Worm (Caenorhabditis elegans) whole organism, L4 larva: ENCODE data around the gene nars-2.

Experiments
- F26F4.8 ChIP-seq: fragments of 200-800 bp; sonication (Bioruptor generic); conservative IDR thresholded peaks from 2 replicates; pipeline ENCODE4 v1.3.6; 2022; ENCODE audit warnings: missing genetic modification characterization, missing compliant biosample characterization
- F37D6.2 ChIP-seq: sonication (generic microtip); optimal IDR thresholded peaks from 2 replicates; lab custom pipeline; 2016; ENCODE audit warnings: mild to moderate bottlenecking, missing genetic modification characterization, missing compliant biosample characterization
- T26A8.4 ChIP-seq: fragments of 200-800 bp; sonication (Bioruptor generic); IDR thresholded peaks from 2 replicates; pipeline ENCODE4 v1.3.6; 2022; ENCODE audit warnings: missing genetic modification characterization, missing compliant biosample characterization
- aha-1 ChIP-seq: fragments of 150-350 bp; peaks from one replicate; lab custom pipeline; 2014; ENCODE audit warnings: missing biosample characterization, missing genetic modification characterization
- ceh-20 ChIP-seq: fragments of 200-800 bp; sonication (Bioruptor generic); IDR thresholded peaks from 2 replicates; pipeline ENCODE4 v1.3.6; 2022; ENCODE audit warnings: missing genetic modification reagents, missing genetic modification characterization, missing compliant biosample characterization
- ceh-28 ChIP-seq: fragments of 150-350 bp; optimal IDR thresholded peaks from 2 replicates; lab custom pipeline; 2014; ENCODE audit warnings: missing biosample characterization, missing genetic modification reagents, missing genetic modification characterization
- ctbp-1 ChIP-seq: fragments of 200-800 bp; sonication (Bioruptor generic); IDR thresholded peaks from 2 replicates; pipeline ENCODE4 v1.3.6; 2022; ENCODE audit warnings: missing genetic modification reagents, missing genetic modification characterization, missing compliant biosample characterization
- daf-16 ChIP-seq, 3 experiments: sonication (generic microtip); optimal IDR thresholded peaks; 2 replicates each; lab custom pipeline; 2016 to 2017; ENCODE audit warnings: missing genetic modification characterization in 3 of 3, missing genetic modification reagents in 3 of 3, mild to moderate bottlenecking in 2 of 3, missing compliant biosample characterization in 2 of 3, missing biosample characterization in 1 of 3, moderate library complexity in 1 of 3
- dmd-6 ChIP-seq: fragments of 200-800 bp; sonication (Bioruptor generic); IDR thresholded peaks from 2 replicates; pipeline ENCODE4 v1.3.6; 2022; ENCODE audit warnings: missing genetic modification reagents, missing genetic modification characterization, missing compliant biosample characterization
- dmd-8 ChIP-seq: fragments of 200-800 bp; sonication (Bioruptor generic); IDR thresholded peaks from 2 replicates; pipeline ENCODE4 v1.3.6; 2022; ENCODE audit warnings: missing genetic modification characterization, missing compliant biosample characterization
- dmd-9 ChIP-seq: fragments of 200-800 bp; sonication (Bioruptor generic); IDR thresholded peaks from 2 replicates; pipeline ENCODE4 v1.3.6; 2022; ENCODE audit warnings: missing genetic modification reagents, missing genetic modification characterization, missing compliant biosample characterization
- duxl-1 ChIP-seq: sonication (generic microtip); optimal IDR thresholded peaks from 2 replicates; lab custom pipeline; 2016; ENCODE audit warnings: mild to moderate bottlenecking, missing genetic modification characterization, moderate library complexity, missing compliant biosample characterization; ENCODE audit not compliant: poor library complexity
- dve-1 ChIP-seq: sonication (generic microtip); optimal IDR thresholded peaks from 2 replicates; lab custom pipeline; 2017; ENCODE audit warnings: antibody characterized with exemption, mild to moderate bottlenecking, missing genetic modification characterization, missing compliant biosample characterization; ENCODE audit not compliant: insufficient read depth
- egl-43 ChIP-seq: fragments of 200-800 bp; sonication (Bioruptor generic); IDR thresholded peaks from 2 replicates; pipeline ENCODE4 v1.3.6; 2022; ENCODE audit warnings: missing genetic modification reagents, missing genetic modification characterization, missing compliant biosample characterization
- hif-1 ChIP-seq, 2 experiments: sonication (generic microtip); optimal IDR thresholded peaks; 2 replicates each; lab custom pipeline; 2016 to 2017; ENCODE audit warnings: missing compliant biosample characterization in 2 of 2, missing genetic modification characterization in 2 of 2, missing genetic modification reagents in 2 of 2, missing genotype in 2 of 2, mild to moderate bottlenecking in 1 of 2
- hlh-11 ChIP-seq: fragments of 200-800 bp; sonication (Bioruptor generic); optimal IDR thresholded peaks from 2 replicates; lab custom pipeline; 2018; ENCODE audit warnings: mild to moderate bottlenecking, missing genetic modification characterization, missing compliant biosample characterization
- hlh-30 ChIP-seq: sonication (generic microtip); optimal IDR thresholded peaks from 2 replicates; lab custom pipeline; 2017; ENCODE audit warnings: antibody characterized with exemption, mild to moderate bottlenecking, missing genetic modification characterization, missing compliant biosample characterization; ENCODE audit not compliant: insufficient read depth
- jun-1 ChIP-seq: fragments of 150-350 bp; optimal IDR thresholded peaks from 2 replicates; lab custom pipeline; 2014; ENCODE audit warnings: missing biosample characterization, missing genetic modification reagents, missing genetic modification characterization
- lin-13 ChIP-seq: fragments of 150-350 bp; optimal IDR thresholded peaks from 2 replicates; lab custom pipeline; 2014; ENCODE audit warnings: missing biosample characterization, missing genetic modification reagents, missing genetic modification characterization
- lin-15B ChIP-seq: fragments of 150-350 bp; sonication (generic microtip); optimal IDR thresholded peaks from 3 replicates; lab custom pipeline; 2014; ENCODE audit warnings: missing biosample characterization, missing genetic modification characterization
- lin-38 ChIP-seq: fragments of 200-800 bp; sonication (Bioruptor generic); IDR thresholded peaks from 2 replicates; pipeline ENCODE4 v1.3.6; 2022; ENCODE audit warnings: missing genetic modification reagents, missing genetic modification characterization, missing compliant biosample characterization
- lir-3 ChIP-seq: sonication (generic microtip); optimal IDR thresholded peaks from 2 replicates; lab custom pipeline; 2016; ENCODE audit warnings: mild to moderate bottlenecking, missing genetic modification characterization, missing compliant biosample characterization
- madf-9 ChIP-seq: fragments of 200-800 bp; sonication (Bioruptor generic); conservative IDR thresholded peaks from 2 replicates; pipeline ENCODE4 v1.3.6; 2022; ENCODE audit warnings: missing genetic modification reagents, missing genetic modification characterization, missing compliant biosample characterization
- mdl-1 ChIP-seq, 2 experiments: fragments of 150-350 bp in 1 of 2; sonication (generic microtip) in 1 of 2; optimal IDR thresholded peaks; 2 replicates each; lab custom pipeline; 2014 to 2017; ENCODE audit warnings: missing biosample characterization in 2 of 2, missing genetic modification characterization in 2 of 2
- mep-1 ChIP-seq: fragments of 150-350 bp; sonication (generic microtip); optimal IDR thresholded peaks from 3 replicates; lab custom pipeline; 2014; ENCODE audit warnings: missing biosample characterization, missing genetic modification characterization
- mes-2 ChIP-seq: sonication (generic microtip); optimal IDR thresholded peaks from 2 replicates; lab custom pipeline; 2016; ENCODE audit warnings: missing genotype, mild to moderate bottlenecking, missing genetic modification characterization, missing compliant biosample characterization; ENCODE audit not compliant: poor library complexity, severe bottlenecking
- mxl-2 ChIP-seq: fragments of 200-800 bp; sonication (Bioruptor generic); conservative IDR thresholded peaks from 2 replicates; pipeline ENCODE4 v1.3.6; 2022; ENCODE audit warnings: missing genetic modification reagents, missing genetic modification characterization, missing compliant biosample characterization
- nhr-11 ChIP-seq: fragments of 150-350 bp; optimal IDR thresholded peaks from 2 replicates; lab custom pipeline; 2014; ENCODE audit warnings: missing biosample characterization, missing genetic modification characterization
- nhr-25 ChIP-seq: sonication (generic microtip); optimal IDR thresholded peaks from 2 replicates; lab custom pipeline; 2017; ENCODE audit warnings: missing genetic modification characterization, mild to moderate bottlenecking, missing compliant biosample characterization, antibody characterized with exemption, moderate library complexity, borderline replicate concordance; ENCODE audit not compliant: insufficient read depth
- nhr-28 ChIP-seq: fragments of 150-350 bp; optimal IDR thresholded peaks from 2 replicates; lab custom pipeline; 2014; ENCODE audit warnings: missing biosample characterization, missing genetic modification characterization
- nhr-42 ChIP-seq: fragments of 200-800 bp; sonication (Bioruptor generic); IDR thresholded peaks from 2 replicates; pipeline ENCODE4 v1.3.6; 2022; ENCODE audit warnings: missing genetic modification characterization, missing compliant biosample characterization
- nhr-76 ChIP-seq: fragments of 150-350 bp; optimal IDR thresholded peaks from 2 replicates; lab custom pipeline; 2014; ENCODE audit warnings: missing biosample characterization, missing genetic modification characterization
- pha-4 ChIP-seq, 2 experiments: fragments of 150-350 bp in 1 of 2; fragments of 200-800 bp in 1 of 2; sonication (Bioruptor generic) in 1 of 2; IDR thresholded peaks in 1 of 2; optimal IDR thresholded peaks in 1 of 2; 2 replicates each; pipeline versions ENCODE4 v1.3.6 to Lab custom; 2014 to 2022; ENCODE audit warnings: missing genetic modification characterization in 2 of 2, missing genetic modification reagents in 2 of 2, missing biosample characterization in 1 of 2, missing compliant biosample characterization in 1 of 2
- php-3 ChIP-seq: fragments of 200-800 bp; sonication (Bioruptor generic); IDR thresholded peaks from 2 replicates; pipeline ENCODE4 v1.3.6; 2022; ENCODE audit warnings: missing genetic modification reagents, missing genetic modification characterization, missing compliant biosample characterization
- pqm-1 ChIP-seq: sonication (generic microtip); optimal IDR thresholded peaks from 2 replicates; lab custom pipeline; 2017; ENCODE audit warnings: missing biosample characterization, missing genetic modification characterization
- saeg-2 ChIP-seq: fragments of 200-800 bp; sonication (Bioruptor generic); IDR thresholded peaks from 2 replicates; pipeline ENCODE4 v1.3.6; 2022; ENCODE audit warnings: missing genetic modification reagents, missing genetic modification characterization, missing compliant biosample characterization
- set-16 ChIP-seq: fragments of 200-800 bp; sonication (Bioruptor generic); IDR thresholded peaks from 2 replicates; pipeline ENCODE4 v1.3.6; 2022; ENCODE audit warnings: missing genetic modification reagents, missing genetic modification characterization, missing compliant biosample characterization
- snpc-4 ChIP-seq: fragments of 150-350 bp; optimal IDR thresholded peaks from 2 replicates; lab custom pipeline; 2014; ENCODE audit warnings: missing biosample characterization, missing genetic modification characterization
- spr-1 ChIP-seq: sonication (generic microtip); optimal IDR thresholded peaks from 2 replicates; lab custom pipeline; 2016; ENCODE audit warnings: mild to moderate bottlenecking, missing genetic modification characterization, missing compliant biosample characterization
- tra-1 ChIP-seq: fragments of 200-800 bp; sonication (Bioruptor generic); IDR thresholded peaks from 2 replicates; pipeline ENCODE4 v1.3.6; 2022; ENCODE audit warnings: missing genetic modification reagents, missing genetic modification characterization, missing compliant biosample characterization
- unc-130 ChIP-seq: sonication (generic microtip); optimal IDR thresholded peaks from 2 replicates; lab custom pipeline; 2016; ENCODE audit warnings: missing genetic modification reagents, missing genetic modification characterization, missing compliant biosample characterization
- zfp-2 ChIP-seq: sonication (generic microtip); optimal IDR thresholded peaks from 2 replicates; lab custom pipeline; 2016; ENCODE audit warnings: mild to moderate bottlenecking, missing genetic modification characterization, missing compliant biosample characterization
- zip-11 ChIP-seq: fragments of 200-800 bp; sonication (Bioruptor generic); IDR thresholded peaks from 2 replicates; pipeline ENCODE4 v1.3.6; 2022; ENCODE audit warnings: missing genetic modification characterization, missing compliant biosample characterization
- ztf-11 ChIP-seq: fragments of 150-350 bp; optimal IDR thresholded peaks from 2 replicates; lab custom pipeline; 2014; ENCODE audit warnings: missing biosample characterization, missing genetic modification characterization

nars-2 gene

ce11 chrIII:11466420-11467188 is 33.9 kb downstream of the nars-2 start (continued):
- TF ChIP-seq mep-1 (peak; percentile 9), zip-11 (GFP tag; lab: Robert Waterston, UW) (no peak), hlh-11 (tag; lab: Kevin White, UChicago) (peak; percentile 33)

- TF ChIP-seq ztf-11 (tag; lab: Kevin White, UChicago) = no peak
- no peak for TF ChIP-seq daf-16 (GFP tag; optimal IDR thresholded peaks at IDR 0.05; lab: Kevin White, UChicago)
- peak; percentile 44 for TF ChIP-seq daf-16 (tag; optimal IDR thresholded peaks at IDR 0.05; lab: Kevin White, UChicago)
- peak; percentile 50 for TF ChIP-seq nhr-28 (tag; lab: Kevin White, UChicago)
- TF ChIP-seq tra-1 (GFP tag; lab: Robert Waterston, UW) = 0 out of 2 replicates have a peak, but pooled peaks have one; percentile 10
- 0 out of 2 replicates have a peak, but pooled peaks have one; percentile 29 for TF ChIP-seq php-3 (GFP tag; lab: Robert Waterston, UW)
- TF ChIP-seq dmd-6 (GFP tag; lab: Robert Waterston, UW) = peak; percentile 57
- TF ChIP-seq mep-1 = peak; percentile 7
- TF ChIP-seq hlh-11 (tag; lab: Kevin White, UChicago) = peak; percentile 57
- TF ChIP-seq F37D6.2 = no peak
- TF ChIP-seq lin-13 (GFP tag; lab: Kevin White, UChicago) = peak; percentile 18
- no peak for TF ChIP-seq nhr-25
- no peak for TF ChIP-seq nhr-11
- peak; percentile 80 for TF ChIP-seq aha-1
- TF ChIP-seq lir-3 (tag; lab: Kevin White, UChicago) = no peak
- TF ChIP-seq dmd-9 (GFP tag; lab: Robert Waterston, UW) = no peak
- no peak for TF ChIP-seq mxl-2 (GFP tag; lab: Robert Waterston, UW)
- peak; percentile 51 for TF ChIP-seq dve-1
- TF ChIP-seq snpc-4 (tag; lab: Kevin White, UChicago) = peak; percentile 8
- TF ChIP-seq hlh-30 = no peak
- TF ChIP-seq dmd-8 (GFP tag; lab: Robert Waterston, UW) = no peak
- 0 out of 2 replicates have a peak, but pooled peaks have one; percentile 9 for TF ChIP-seq lin-38 (GFP tag; lab: Robert Waterston, UW)
- TF ChIP-seq nhr-76 = no peak
- TF ChIP-seq mes-2 (tag; lab: Kevin White, UChicago) = peak; percentile 25
- peak; percentile 53 for TF ChIP-seq pqm-1 (tag; lab: Kevin White, UChicago)
- peak; percentile 32; the same call in 1 of the 2 replicates for TF ChIP-seq pha-4 (GFP tag; IDR thresholded peaks at IDR 0.05; lab: Robert Waterston, UW)
- no peak for TF ChIP-seq pha-4 (tag; optimal IDR thresholded peaks at IDR 0.05; lab: Kevin White, UChicago)
- TF ChIP-seq saeg-2 (GFP tag; lab: Robert Waterston, UW) = no peak
Measured at ce11 chrIII:11465394-11465948, 35.1 kb downstream of the nars-2 start.

- TF ChIP-seq mxl-2 (GFP tag; lab: Robert Waterston, UW) = no peak
- peak; percentile 60; the same call in 1 of the 2 replicates for TF ChIP-seq nhr-42 (GFP tag; lab: Robert Waterston, UW)
- peak; percentile 78 for TF ChIP-seq spr-1
- peak; percentile 65 for TF ChIP-seq T26A8.4 (GFP tag; lab: Robert Waterston, UW)
- peak; percentile 43 for TF ChIP-seq nhr-28 (tag; lab: Kevin White, UChicago)
- TF ChIP-seq ceh-20 = no peak
- no peak for TF ChIP-seq zfp-2 (tag; lab: Kevin White, UChicago)
- TF ChIP-seq F26F4.8 = no peak
- TF ChIP-seq set-16 (GFP tag; lab: Robert Waterston, UW) = peak; percentile 91
- TF ChIP-seq lin-15B (tag; lab: Kevin White, UChicago) = peak; percentile 21
- no peak for TF ChIP-seq duxl-1 (tag; lab: Kevin White, UChicago)
- TF ChIP-seq jun-1 (tag; lab: Kevin White, UChicago) = no peak
- TF ChIP-seq nhr-11 = no peak
- peak in 1 of 2 experiments; percentile 25 for TF ChIP-seq hif-1 (tag; optimal IDR thresholded peaks at IDR 0.05; lab: Kevin White, UChicago)
- TF ChIP-seq pqm-1 (tag; lab: Kevin White, UChicago) = peak; percentile 32
- TF ChIP-seq unc-130 (GFP tag; lab: Kevin White, UChicago) = no peak
- peak in 1 of 2 experiments; percentile 41 for TF ChIP-seq mdl-1 (tag; optimal IDR thresholded peaks at IDR 0.05; lab: Kevin White, UChicago)
- TF ChIP-seq madf-9 = no peak
- no peak for TF ChIP-seq ctbp-1 (GFP tag; lab: Robert Waterston, UW)
- TF ChIP-seq egl-43 (GFP tag; lab: Robert Waterston, UW) = peak; percentile 63; the same call in 1 of the 2 replicates
- no peak for TF ChIP-seq ceh-28
- TF ChIP-seq dmd-8 (GFP tag; lab: Robert Waterston, UW) = no peak
Measured at ce11 chrIII:11463726-11464125, 36.8 kb downstream of the nars-2 start.
